Worm (Caenorhabditis elegans) whole organism, L1 larva: ENCODE results near the gene rhgf-1.
A peak's percentile ranks its signal among the peaks of the same experiment; 100 is the strongest.

ENCODE experiments used
- C16A3.4 ChIP-seq: fragments of 150-350 bp; optimal IDR thresholded peaks from 2 replicates; lab custom pipeline; 2014; ENCODE audit warnings: missing biosample characterization, missing genetic modification characterization
- C34B4.2 ChIP-seq: sonication (generic microtip); optimal IDR thresholded peaks from 2 replicates; lab custom pipeline; 2017; ENCODE audit warnings: mild to moderate bottlenecking, missing genetic modification characterization, missing compliant biosample characterization
- aly-2 ChIP-seq: fragments of 150-350 bp; optimal IDR thresholded peaks from 2 replicates; lab custom pipeline; 2014; ENCODE audit warnings: missing biosample characterization, missing genetic modification characterization
- ama-1 ChIP-seq: fragments of 150-350 bp; optimal IDR thresholded peaks from 2 replicates; lab custom pipeline; 2014
- ceh-8 ChIP-seq: fragments of 200-800 bp; sonication (Bioruptor generic); optimal IDR thresholded peaks from 2 replicates; lab custom pipeline; 2018; ENCODE audit warnings: mild to moderate bottlenecking, missing genetic modification characterization, moderate library complexity, missing compliant biosample characterization
- ceh-82 ChIP-seq, 3 experiments: fragments of 150-350 bp in 1 of 3; sonication (generic microtip) in 2 of 3; optimal IDR thresholded peaks; 2 replicates each; lab custom pipeline; 2014 to 2017; ENCODE audit warnings: missing biosample characterization in 3 of 3, missing genetic modification characterization in 3 of 3
- ceh-88 ChIP-seq: fragments of 200-800 bp; sonication (Bioruptor generic); IDR thresholded peaks from 2 replicates; pipeline ENCODE4 v1.3.6; 2022; ENCODE audit warnings: missing genetic modification characterization, missing compliant biosample characterization
- dsc-1 ChIP-seq: sonication (generic microtip); optimal IDR thresholded peaks from 2 replicates; lab custom pipeline; 2016; ENCODE audit warnings: mild to moderate bottlenecking, missing genetic modification characterization, missing compliant biosample characterization
- efl-1 ChIP-seq, 4 experiments: fragments of 150-350 bp; optimal IDR thresholded peaks in 3 of 4; peaks in 1 of 4; 1 replicate in 1 of 4; 2 replicates in 3 of 4; lab custom pipeline; 2014; ENCODE audit warnings: missing biosample characterization in 2 of 4, missing genetic modification characterization in 2 of 4, missing genetic modification reagents in 2 of 4
- fkh-8 ChIP-seq: sonication (generic microtip); optimal IDR thresholded peaks from 2 replicates; lab custom pipeline; 2016; ENCODE audit warnings: mild to moderate bottlenecking, missing genetic modification characterization, missing compliant biosample characterization
- irx-1 ChIP-seq: sonication (generic microtip); optimal IDR thresholded peaks from 2 replicates; lab custom pipeline; 2016; ENCODE audit warnings: missing genetic modification characterization, missing compliant biosample characterization
- lin-13 ChIP-seq: fragments of 150-350 bp; optimal IDR thresholded peaks from 2 replicates; lab custom pipeline; 2014; ENCODE audit warnings: missing biosample characterization, missing genetic modification reagents, missing genetic modification characterization
- lin-14 ChIP-seq: fragments of 200-800 bp; sonication (Bioruptor generic); optimal IDR thresholded peaks from 2 replicates; lab custom pipeline; 2018; ENCODE audit warnings: mild to moderate bottlenecking, missing genetic modification characterization, moderate library complexity, missing compliant biosample characterization
- lin-15B ChIP-seq: fragments of 150-350 bp; sonication (generic microtip); optimal IDR thresholded peaks from 3 replicates; lab custom pipeline; 2014; ENCODE audit warnings: missing biosample characterization, missing genetic modification characterization
- lin-39 ChIP-seq: fragments of 150-350 bp; optimal IDR thresholded peaks from 2 replicates; lab custom pipeline; 2014; ENCODE audit warnings: missing biosample characterization, missing genetic modification reagents, missing genetic modification characterization
- lir-3 ChIP-seq: sonication (generic microtip); optimal IDR thresholded peaks from 2 replicates; lab custom pipeline; 2016; ENCODE audit warnings: mild to moderate bottlenecking, missing genetic modification characterization, moderate library complexity, missing compliant biosample characterization; ENCODE audit not compliant: poor library complexity
- lsy-2 ChIP-seq, 2 experiments: fragments of 150-350 bp; optimal IDR thresholded peaks; 2 replicates each; lab custom pipeline; 2014; ENCODE audit warnings: missing biosample characterization in 2 of 2, missing genetic modification characterization in 2 of 2
- mdl-1 ChIP-seq, 2 experiments: fragments of 150-350 bp; optimal IDR thresholded peaks; 2 replicates each; lab custom pipeline; 2014 to 2017; ENCODE audit warnings: missing biosample characterization in 2 of 2, missing genetic modification characterization in 2 of 2, inconsistent platforms in 1 of 2
- mef-2 ChIP-seq: fragments of 150-350 bp; optimal IDR thresholded peaks from 2 replicates; lab custom pipeline; 2014; ENCODE audit warnings: missing biosample characterization, missing genetic modification characterization
- nhr-20 ChIP-seq: sonication (generic microtip); optimal IDR thresholded peaks from 2 replicates; lab custom pipeline; 2016; ENCODE audit warnings: mild to moderate bottlenecking, missing genetic modification characterization, missing compliant biosample characterization
- nhr-28 ChIP-seq: fragments of 150-350 bp; optimal IDR thresholded peaks from 2 replicates; lab custom pipeline; 2014; ENCODE audit warnings: missing biosample characterization, missing genetic modification characterization
- nhr-47 ChIP-seq: sonication (generic microtip); optimal IDR thresholded peaks from 2 replicates; lab custom pipeline; 2016; ENCODE audit warnings: mild to moderate bottlenecking, missing genetic modification characterization, moderate library complexity, missing compliant biosample characterization
- nhr-71 ChIP-seq: sonication (generic microtip); optimal IDR thresholded peaks from 2 replicates; lab custom pipeline; 2016; ENCODE audit warnings: mild to moderate bottlenecking, missing genetic modification characterization, moderate library complexity, missing compliant biosample characterization
- nhr-76 ChIP-seq: sonication (generic microtip); optimal IDR thresholded peaks from 2 replicates; lab custom pipeline; 2017; ENCODE audit warnings: missing biosample characterization, missing genetic modification characterization
- nhr-84 ChIP-seq: sonication (generic microtip); optimal IDR thresholded peaks from 2 replicates; lab custom pipeline; 2017; ENCODE audit warnings: missing biosample characterization, missing genetic modification characterization
- nhr-85 ChIP-seq: sonication (generic microtip); peaks from one replicate; lab custom pipeline; 2016; ENCODE audit warnings: missing genetic modification characterization, inconsistent platforms, missing compliant biosample characterization
- nhr-90 ChIP-seq: sonication (generic microtip); optimal IDR thresholded peaks from 2 replicates; lab custom pipeline; 2016; ENCODE audit warnings: mild to moderate bottlenecking, missing genetic modification characterization, missing compliant biosample characterization; ENCODE audit not compliant: poor library complexity
- pax-3 ChIP-seq: fragments of 200-800 bp; sonication (Bioruptor generic); optimal IDR thresholded peaks from 2 replicates; lab custom pipeline; 2018; ENCODE audit warnings: mild to moderate bottlenecking, missing genetic modification characterization, moderate library complexity, missing compliant biosample characterization
- skn-1 ChIP-seq: fragments of 150-350 bp; optimal IDR thresholded peaks from 2 replicates; lab custom pipeline; 2014; ENCODE audit warnings: missing biosample characterization, missing genetic modification characterization
- snpc-4 ChIP-seq: fragments of 150-350 bp; optimal IDR thresholded peaks from 2 replicates; lab custom pipeline; 2014; ENCODE audit warnings: missing biosample characterization, missing genetic modification characterization
- snu-23 ChIP-seq: sonication (generic microtip); optimal IDR thresholded peaks from 2 replicates; lab custom pipeline; 2016; ENCODE audit warnings: missing genetic modification characterization, missing compliant biosample characterization
- sup-37 ChIP-seq: fragments of 200-800 bp; sonication (Bioruptor generic); optimal IDR thresholded peaks from 2 replicates; lab custom pipeline; 2018; ENCODE audit warnings: mild to moderate bottlenecking, missing genetic modification characterization, missing compliant biosample characterization
- swsn-7 ChIP-seq: sonication (generic microtip); optimal IDR thresholded peaks from 2 replicates; lab custom pipeline; 2016; ENCODE audit warnings: missing genetic modification characterization, missing compliant biosample characterization
- unc-86 ChIP-seq: sonication (generic microtip); optimal IDR thresholded peaks from 2 replicates; lab custom pipeline; 2016; ENCODE audit warnings: missing genetic modification characterization, missing compliant biosample characterization
- xbp-1 ChIP-seq: sonication (generic microtip); optimal IDR thresholded peaks from 2 replicates; lab custom pipeline; 2016; ENCODE audit warnings: missing genetic modification characterization, missing compliant biosample characterization
- ztf-11 ChIP-seq, 2 experiments: sonication (generic microtip); optimal IDR thresholded peaks; 2 replicates each; lab custom pipeline; 2016 to 2017; ENCODE audit warnings: missing genetic modification characterization in 2 of 2, missing biosample characterization in 1 of 2, missing compliant biosample characterization in 1 of 2
- ztf-4 ChIP-seq: fragments of 150-350 bp; optimal IDR thresholded peaks from 2 replicates; lab custom pipeline; 2014; ENCODE audit warnings: missing biosample characterization, missing genetic modification characterization

The rhgf-1 gene

ce11 chrX:10675952-10676351, 35.7 kb downstream of the rhgf-1 start:
- no peak for TF ChIP-seq mdl-1 (tag; optimal IDR thresholded peaks at IDR 0.05; lab: Kevin White, UChicago)
- TF ChIP-seq nhr-85 = peak; percentile 70

DNA sequence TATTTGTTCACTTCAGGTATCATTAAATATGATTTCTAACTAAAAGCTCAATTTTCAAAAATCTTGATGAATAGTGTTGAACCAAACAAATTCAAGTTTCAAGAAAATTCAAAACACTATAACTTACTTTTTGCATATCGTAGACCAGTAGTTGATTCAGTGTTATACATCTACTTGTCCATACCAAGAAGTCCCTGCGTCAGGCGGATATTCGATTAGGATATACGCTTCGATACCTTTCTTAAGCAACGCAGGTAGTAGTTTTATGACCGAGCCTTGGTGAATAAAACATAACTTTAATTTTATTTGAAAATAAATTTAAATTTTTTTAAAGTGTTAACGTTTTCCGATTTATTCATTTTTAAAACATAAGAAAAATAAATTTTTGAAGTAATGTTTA, 36.3 kb downstream of the rhgf-1 start:
- TF ChIP-seq mdl-1 (tag; optimal IDR thresholded peaks at IDR 0.05; lab: Kevin White, UChicago) (no peak), lin-14 (GFP tag; lab: Kevin White, UChicago) (peak; percentile 20), lin-13 (GFP tag; lab: Kevin White, UChicago) (no peak), nhr-71 (tag; lab: Kevin White, UChicago) (peak; percentile 55), xbp-1 (tag; lab: Kevin White, UChicago) (no peak), nhr-28 (tag; lab: Kevin White, UChicago) (no peak), nhr-76 (no peak), unc-86 (tag; lab: Kevin White, UChicago) (no peak), nhr-47 (tag; lab: Kevin White, UChicago) (peak; percentile 37), pax-3 (tag; lab: Kevin White, UChicago) (no peak), nhr-20 (tag; lab: Kevin White, UChicago) (no peak), C16A3.4 (no peak), nhr-90 (no peak), nhr-84 (tag; lab: Kevin White, UChicago) (no peak), efl-1 (optimal IDR thresholded peaks at IDR 0.05; lab: Kevin White, UChicago) (no peak), efl-1 (GFP tag; optimal IDR thresholded peaks at IDR 0.05 in 1 of 2; lab: Kevin White, UChicago) (peak in 1 of 2 experiments; percentile 37), ceh-8 (GFP tag; lab: Kevin White, UChicago) (no peak), ama-1 (lab: Kevin White, UChicago) (peak; percentile 8), ztf-4 (tag; lab: Kevin White, UChicago) (peak; percentile 28), fkh-8 (peak; percentile 70), lin-15B (tag; lab: Kevin White, UChicago) (no peak), mef-2 (tag; lab: Kevin White, UChicago) (no peak), irx-1 (no peak)

ce11 chrX:10674199-10674598, 37.5 kb downstream of the rhgf-1 start, which contains the start of gene F13E6.2:
TSS of gene F13E6.2 (minus strand) at chrX:10674299.
- no peak for TF ChIP-seq ztf-11 (tag; optimal IDR thresholded peaks at IDR 0.05; lab: Kevin White, UChicago)
- no peak for TF ChIP-seq skn-1 (tag; lab: Kevin White, UChicago)
- TF ChIP-seq sup-37 (GFP tag; lab: Kevin White, UChicago) = no peak

DNA sequence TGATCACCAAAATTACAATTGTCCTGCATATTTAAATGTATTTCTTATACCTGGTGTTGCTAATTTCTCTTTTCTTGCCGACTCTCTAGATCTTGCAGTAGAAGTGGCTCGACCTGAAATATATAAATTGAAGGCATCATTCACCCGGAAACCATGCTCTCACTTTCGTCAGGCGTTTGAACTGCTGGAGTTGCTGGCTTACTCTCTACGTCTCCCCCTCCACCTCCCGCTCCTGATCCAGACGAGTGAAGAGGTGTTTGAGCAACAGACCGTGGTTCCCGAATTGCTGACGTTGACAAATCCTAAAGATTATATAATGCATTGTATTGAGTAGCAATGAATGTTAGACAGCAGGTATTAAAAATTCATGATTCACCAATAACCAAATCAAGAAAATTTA, 41.5 kb downstream of the rhgf-1 start:
- TF ChIP-seq lin-39 (tag; lab: Kevin White, UChicago) (no peak), ztf-4 (tag; lab: Kevin White, UChicago) (no peak), lin-13 (GFP tag; lab: Kevin White, UChicago) (no peak), nhr-84 (tag; lab: Kevin White, UChicago) (no peak), ama-1 (lab: Kevin White, UChicago) (no peak), ceh-82 (tag; optimal IDR thresholded peaks at IDR 0.05; lab: Kevin White, UChicago) (no peak), lsy-2 (tag; optimal IDR thresholded peaks at IDR 0.05; lab: Kevin White, UChicago) (no peak), nhr-71 (tag; lab: Kevin White, UChicago) (no peak), lir-3 (no peak), C16A3.4 (no peak), dsc-1 (tag; lab: Kevin White, UChicago) (no peak), xbp-1 (tag; lab: Kevin White, UChicago) (no peak), ceh-88 (GFP tag; lab: Robert Waterston, UW) (no peak), snu-23 (GFP tag; lab: Kevin White, UChicago) (no peak), snpc-4 (tag; lab: Kevin White, UChicago) (no peak), swsn-7 (no peak), aly-2 (tag; lab: Kevin White, UChicago) (no peak), mef-2 (tag; lab: Kevin White, UChicago) (no peak), C34B4.2 (no peak), nhr-28 (tag; lab: Kevin White, UChicago) (no peak)
